Worm (Caenorhabditis elegans): Measurements from ENCODE around the gene E02H4.8.

Gene E02H4.8

ce11 chrX:14255973-14256372, 7.4 kb downstream of the E02H4.8 start, which contains the start of gene E02H4.7:
Gene E02H4.7, plus strand, starts transcription at chrX:14256273.
- TF ChIP-seq him-1 (tag; optimal IDR thresholded peaks at IDR 0.05), result no peak
- no peak for TF ChIP-seq dao-5 (tag; optimal IDR thresholded peaks at IDR 0.05)
- TF ChIP-seq W03F9.2 (tag; optimal IDR thresholded peaks at IDR 0.05), result no peak

- TF ChIP-seq dao-5 (tag; optimal IDR thresholded peaks at IDR 0.05) (no peak), him-1 (tag; optimal IDR thresholded peaks at IDR 0.05) (no peak), W03F9.2 (tag; optimal IDR thresholded peaks at IDR 0.05) (no peak)
These were observed 8.3 kb downstream of the E02H4.8 start, which contains the start of gene E02H4.5 for ce11 chrX:14255031-14255430. Gene E02H4.5, minus strand, starts transcription at chrX:14255131.

ce11 chrX:14252042-14252441, 11.3 kb downstream of the E02H4.8 start, which contains the start of gene E02H4.6:
Gene E02H4.6, minus strand, starts transcription at chrX:14252142.
- no peak for TF ChIP-seq W03F9.2 (tag; optimal IDR thresholded peaks at IDR 0.05)
- no peak for TF ChIP-seq him-1 (tag; optimal IDR thresholded peaks at IDR 0.05)
- TF ChIP-seq dao-5 (tag; optimal IDR thresholded peaks at IDR 0.05), result no peak

- no peak for TF ChIP-seq him-1 (tag; optimal IDR thresholded peaks at IDR 0.05)
- no peak for TF ChIP-seq dao-5 (tag; optimal IDR thresholded peaks at IDR 0.05)
- no peak for TF ChIP-seq W03F9.2 (tag; optimal IDR thresholded peaks at IDR 0.05)
These were observed 15.8 kb downstream of the E02H4.8 start, which contains the start of gene K04C1.5 for ce11 chrX:14247436-14248103. Gene K04C1.5, plus strand, starts transcription at chrX:14248053.

- no peak for TF ChIP-seq him-1 (tag; optimal IDR thresholded peaks at IDR 0.05)
These were observed 16.9 kb downstream of the E02H4.8 start, which contains the start of gene mlc-6 for ce11 chrX:14246518-14246917. Gene mlc-6, minus strand, starts transcription at chrX:14246618.

ce11 chrX:14244493-14244892, 18.9 kb downstream of the E02H4.8 start:
- TF ChIP-seq dao-5 (tag; optimal IDR thresholded peaks at IDR 0.05) (no peak), him-1 (tag; optimal IDR thresholded peaks at IDR 0.05) (no peak), W03F9.2 (tag; optimal IDR thresholded peaks at IDR 0.05) (no peak)

ce11 chrX:14243345-14243961, 19.9 kb downstream of the E02H4.8 start, which contains the start of gene K04C1.3:
Gene K04C1.3, minus strand, starts transcription at chrX:14243395.
- TF ChIP-seq dao-5 (tag; optimal IDR thresholded peaks at IDR 0.05) (no peak), W03F9.2 (tag; optimal IDR thresholded peaks at IDR 0.05) (no peak), him-1 (tag; optimal IDR thresholded peaks at IDR 0.05) (no peak)

- no peak for TF ChIP-seq dao-5 (tag; optimal IDR thresholded peaks at IDR 0.05)
- no peak for TF ChIP-seq him-1 (tag; optimal IDR thresholded peaks at IDR 0.05)
- no peak for TF ChIP-seq W03F9.2 (tag; optimal IDR thresholded peaks at IDR 0.05)
These were observed 21.8 kb downstream of the E02H4.8 start for ce11 chrX:14241531-14241930.

ce11 chrX:14240205-14240604, 23.2 kb downstream of the E02H4.8 start:
- TF ChIP-seq W03F9.2 (tag; optimal IDR thresholded peaks at IDR 0.05), result no peak
- no peak for TF ChIP-seq him-1 (tag; optimal IDR thresholded peaks at IDR 0.05)
- TF ChIP-seq dao-5 (tag; optimal IDR thresholded peaks at IDR 0.05), result no peak

ce11 chrX:14238291-14238758, 25.0 kb downstream of the E02H4.8 start, which contains the start of gene K04C1.2:
Gene K04C1.2, plus strand, starts transcription at chrX:14238708.
- TF ChIP-seq W03F9.2 (tag; optimal IDR thresholded peaks at IDR 0.05) (no peak), him-1 (tag; optimal IDR thresholded peaks at IDR 0.05) (no peak), dao-5 (tag; optimal IDR thresholded peaks at IDR 0.05) (no peak)

- TF ChIP-seq him-1 (tag; optimal IDR thresholded peaks at IDR 0.05), result no peak
- TF ChIP-seq W03F9.2 (tag; optimal IDR thresholded peaks at IDR 0.05), result no peak
- TF ChIP-seq dao-5 (tag; optimal IDR thresholded peaks at IDR 0.05), result no peak
These were observed 27.1 kb downstream of the E02H4.8 start for ce11 chrX:14236121-14236824.

ce11 chrX:14234932-14235331, 28.4 kb downstream of the E02H4.8 start, which contains the start of gene srg-37:
Gene srg-37, minus strand, starts transcription at chrX:14235032.
- no peak for TF ChIP-seq W03F9.2 (tag; optimal IDR thresholded peaks at IDR 0.05)
- no peak for TF ChIP-seq dao-5 (tag; optimal IDR thresholded peaks at IDR 0.05)
- no peak for TF ChIP-seq him-1 (tag; optimal IDR thresholded peaks at IDR 0.05)

ce11 chrX:14234366-14234765, 29.0 kb downstream of the E02H4.8 start, which contains the start of gene srg-36:
Gene srg-36, minus strand, starts transcription at chrX:14234466.
- no peak for TF ChIP-seq W03F9.2 (tag; optimal IDR thresholded peaks at IDR 0.05)
- no peak for TF ChIP-seq dao-5 (tag; optimal IDR thresholded peaks at IDR 0.05)

ce11 chrX:14231987-14232386, 31.4 kb downstream of the E02H4.8 start:
- TF ChIP-seq W03F9.2 (tag; optimal IDR thresholded peaks at IDR 0.05), result no peak
- no peak for TF ChIP-seq dao-5 (tag; optimal IDR thresholded peaks at IDR 0.05)
- TF ChIP-seq him-1 (tag; optimal IDR thresholded peaks at IDR 0.05), result no peak

Measured in whole organism, L4/young adult.